Fruit fly (Drosophila melanogaster): ENCODE measurements around the gene Ubr3.

DNA sequence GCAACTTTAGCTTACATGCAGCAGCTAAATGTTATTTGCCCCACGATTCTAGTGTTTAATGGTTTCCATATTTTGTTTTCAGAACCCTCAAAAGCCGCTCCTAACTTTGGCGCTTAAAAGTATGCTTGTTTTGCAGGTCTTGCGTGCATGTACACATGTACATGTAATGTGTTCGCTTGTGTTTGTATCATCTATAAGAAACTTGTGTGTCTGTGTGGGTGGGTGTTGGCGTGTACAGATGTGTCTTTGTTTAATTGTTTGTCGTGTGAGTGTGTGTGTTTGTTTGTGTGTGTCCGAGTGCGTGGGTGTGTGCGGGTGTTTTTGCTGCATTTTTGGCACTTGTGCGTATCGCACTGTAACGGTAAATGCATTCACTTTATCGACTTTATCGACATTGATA lies 12.6 kb upstream of the Ubr3 start:
- TF ChIP-seq OdsH (GFP tag; optimal IDR thresholded peaks at IDR 0.05) (no peak), psq (GFP tag; optimal IDR thresholded peaks at IDR 0.05) (no peak), CG32264 (GFP tag; optimal IDR thresholded peaks at IDR 0.05) (no peak), br (GFP tag; optimal IDR thresholded peaks at IDR 0.05) (no peak)

Data from whole organism, wandering third instar larva.